Worm (Caenorhabditis elegans): Measurements from ENCODE around the gene M02D8.3.

The M02D8.3 gene

ce11 chrX:8736965-8737464 is at the start of gene M02D8.3:
M02D8.3 (minus strand) TSS chrX:8737015.
- TF ChIP-seq F13C5.2 (tag; optimal IDR thresholded peaks at IDR 0.05) (peak; percentile 35), tbx-11 (GFP tag; IDR thresholded peaks at IDR 0.05) (no peak)

ce11 chrX:8784234-8784633 is 47.4 kb upstream of the M02D8.3 start, which contains the start of gene ZK721.3:
ZK721.3 (plus strand) TSS chrX:8784534.
- TF ChIP-seq tra-4 (tag; optimal IDR thresholded peaks at IDR 0.05) = no peak
- TF ChIP-seq pes-1 (GFP tag; IDR thresholded peaks at IDR 0.05) = no peak
- TF ChIP-seq scrt-1 (GFP tag; IDR thresholded peaks at IDR 0.05) = no peak

ce11 chrX:8778558-8778957 is 41.7 kb upstream of the M02D8.3 start, which contains the start of gene ZK721.4:
ZK721.4 (plus strand) TSS chrX:8778858.
- TF ChIP-seq hmbx-1 (tag; optimal IDR thresholded peaks at IDR 0.05) (no peak), tbx-37 (GFP tag; conservative IDR thresholded peaks at IDR 0.05) (no peak), B0310.2 (tag; optimal IDR thresholded peaks at IDR 0.05) (no peak), ceh-13 (GFP tag; optimal IDR thresholded peaks at IDR 0.05) (no peak), hnd-1 (tag; optimal IDR thresholded peaks at IDR 0.05) (no peak), tbx-11 (GFP tag; IDR thresholded peaks at IDR 0.05) (no peak), ets-7 (tag; optimal IDR thresholded peaks at IDR 0.05) (no peak), ceh-36 (tag; optimal IDR thresholded peaks at IDR 0.05) (no peak), pes-1 (GFP tag; IDR thresholded peaks at IDR 0.05) (no peak), aly-1 (tag; optimal IDR thresholded peaks at IDR 0.05) (no peak), ama-1 (optimal IDR thresholded peaks at IDR 0.05) (no peak), flt-1 (GFP tag; IDR thresholded peaks at IDR 0.05) (no peak), sea-1 (GFP tag; conservative IDR thresholded peaks at IDR 0.05) (no peak), scrt-1 (GFP tag; IDR thresholded peaks at IDR 0.05) (no peak), hmg-4 (GFP tag; optimal IDR thresholded peaks at IDR 0.05) (no peak), F13C5.2 (tag; optimal IDR thresholded peaks at IDR 0.05) (no peak), tra-4 (tag; optimal IDR thresholded peaks at IDR 0.05) (no peak)

- TF ChIP-seq ceh-13 (GFP tag; optimal IDR thresholded peaks at IDR 0.05) (no peak), B0310.2 (tag; optimal IDR thresholded peaks at IDR 0.05) (no peak), hmg-4 (GFP tag; optimal IDR thresholded peaks at IDR 0.05) (no peak), F13C5.2 (tag; optimal IDR thresholded peaks at IDR 0.05) (no peak), flt-1 (GFP tag; IDR thresholded peaks at IDR 0.05) (no peak), tbx-37 (GFP tag; conservative IDR thresholded peaks at IDR 0.05) (no peak), pes-1 (GFP tag; IDR thresholded peaks at IDR 0.05) (no peak), ceh-36 (tag; optimal IDR thresholded peaks at IDR 0.05) (no peak), sea-1 (GFP tag; conservative IDR thresholded peaks at IDR 0.05) (no peak), aly-1 (tag; optimal IDR thresholded peaks at IDR 0.05) (no peak), ets-7 (tag; optimal IDR thresholded peaks at IDR 0.05) (no peak), tra-4 (tag; optimal IDR thresholded peaks at IDR 0.05) (no peak), tbx-11 (GFP tag; IDR thresholded peaks at IDR 0.05) (no peak), hnd-1 (tag; optimal IDR thresholded peaks at IDR 0.05) (no peak), ama-1 (optimal IDR thresholded peaks at IDR 0.05) (no peak), scrt-1 (GFP tag; IDR thresholded peaks at IDR 0.05) (no peak), hmbx-1 (tag; optimal IDR thresholded peaks at IDR 0.05) (no peak)
Measured at ce11 chrX:8770316-8770715, 33.5 kb upstream of the M02D8.3 start.

- TF ChIP-seq F13C5.2 (tag; optimal IDR thresholded peaks at IDR 0.05) (no peak), hmg-4 (GFP tag; optimal IDR thresholded peaks at IDR 0.05) (no peak), sea-1 (GFP tag; conservative IDR thresholded peaks at IDR 0.05) (no peak), ama-1 (optimal IDR thresholded peaks at IDR 0.05) (no peak), B0310.2 (tag; optimal IDR thresholded peaks at IDR 0.05) (no peak), tbx-11 (GFP tag; IDR thresholded peaks at IDR 0.05) (no peak), pes-1 (GFP tag; IDR thresholded peaks at IDR 0.05) (no peak), flt-1 (GFP tag; IDR thresholded peaks at IDR 0.05) (no peak)
Measured at ce11 chrX:8764044-8764443, 27.2 kb upstream of the M02D8.3 start.

- TF ChIP-seq tbx-11 (GFP tag; IDR thresholded peaks at IDR 0.05) (no peak), tbx-37 (GFP tag; conservative IDR thresholded peaks at IDR 0.05) (no peak), aly-1 (tag; optimal IDR thresholded peaks at IDR 0.05) (no peak), flt-1 (GFP tag; IDR thresholded peaks at IDR 0.05) (no peak), ceh-36 (tag; optimal IDR thresholded peaks at IDR 0.05) (no peak), pes-1 (GFP tag; IDR thresholded peaks at IDR 0.05) (no peak), scrt-1 (GFP tag; IDR thresholded peaks at IDR 0.05) (no peak), B0310.2 (tag; optimal IDR thresholded peaks at IDR 0.05) (no peak), ama-1 (optimal IDR thresholded peaks at IDR 0.05) (no peak), ets-7 (tag; optimal IDR thresholded peaks at IDR 0.05) (no peak)
Measured at ce11 chrX:8763607-8764006, 26.8 kb upstream of the M02D8.3 start, which contains the start of gene zig-12. zig-12 (plus strand) TSS chrX:8763907.

- no peak for TF ChIP-seq tra-4 (tag; optimal IDR thresholded peaks at IDR 0.05)
- TF ChIP-seq F13C5.2 (tag; optimal IDR thresholded peaks at IDR 0.05) = no peak
- TF ChIP-seq sea-1 (GFP tag; conservative IDR thresholded peaks at IDR 0.05) = no peak
- TF ChIP-seq B0310.2 (tag; optimal IDR thresholded peaks at IDR 0.05) = no peak
- TF ChIP-seq scrt-1 (GFP tag; IDR thresholded peaks at IDR 0.05) = no peak
- no peak for TF ChIP-seq flt-1 (GFP tag; IDR thresholded peaks at IDR 0.05)
- TF ChIP-seq ceh-13 (GFP tag; optimal IDR thresholded peaks at IDR 0.05) = no peak
- TF ChIP-seq ama-1 (optimal IDR thresholded peaks at IDR 0.05) = no peak
- no peak for TF ChIP-seq ceh-36 (tag; optimal IDR thresholded peaks at IDR 0.05)
Measured at ce11 chrX:8762927-8763326, 26.1 kb upstream of the M02D8.3 start.

ce11 chrX:8761497-8761896 is 24.7 kb upstream of the M02D8.3 start, which contains the start of gene M02D8.5:
M02D8.5 (minus strand) TSS chrX:8761597.
- TF ChIP-seq tbx-37 (GFP tag; conservative IDR thresholded peaks at IDR 0.05) (no peak), ama-1 (optimal IDR thresholded peaks at IDR 0.05) (no peak), aly-1 (tag; optimal IDR thresholded peaks at IDR 0.05) (no peak), hmg-4 (GFP tag; optimal IDR thresholded peaks at IDR 0.05) (no peak), ets-7 (tag; optimal IDR thresholded peaks at IDR 0.05) (no peak), B0310.2 (tag; optimal IDR thresholded peaks at IDR 0.05) (no peak), tra-4 (tag; optimal IDR thresholded peaks at IDR 0.05) (no peak), pes-1 (GFP tag; IDR thresholded peaks at IDR 0.05) (no peak), flt-1 (GFP tag; IDR thresholded peaks at IDR 0.05) (no peak), F13C5.2 (tag; optimal IDR thresholded peaks at IDR 0.05) (no peak), ceh-36 (tag; optimal IDR thresholded peaks at IDR 0.05) (no peak)

All from whole organism, early embryonic.